Fruit fly (Drosophila melanogaster): ENCODE results near the gene stai.

The stai gene

DNA sequence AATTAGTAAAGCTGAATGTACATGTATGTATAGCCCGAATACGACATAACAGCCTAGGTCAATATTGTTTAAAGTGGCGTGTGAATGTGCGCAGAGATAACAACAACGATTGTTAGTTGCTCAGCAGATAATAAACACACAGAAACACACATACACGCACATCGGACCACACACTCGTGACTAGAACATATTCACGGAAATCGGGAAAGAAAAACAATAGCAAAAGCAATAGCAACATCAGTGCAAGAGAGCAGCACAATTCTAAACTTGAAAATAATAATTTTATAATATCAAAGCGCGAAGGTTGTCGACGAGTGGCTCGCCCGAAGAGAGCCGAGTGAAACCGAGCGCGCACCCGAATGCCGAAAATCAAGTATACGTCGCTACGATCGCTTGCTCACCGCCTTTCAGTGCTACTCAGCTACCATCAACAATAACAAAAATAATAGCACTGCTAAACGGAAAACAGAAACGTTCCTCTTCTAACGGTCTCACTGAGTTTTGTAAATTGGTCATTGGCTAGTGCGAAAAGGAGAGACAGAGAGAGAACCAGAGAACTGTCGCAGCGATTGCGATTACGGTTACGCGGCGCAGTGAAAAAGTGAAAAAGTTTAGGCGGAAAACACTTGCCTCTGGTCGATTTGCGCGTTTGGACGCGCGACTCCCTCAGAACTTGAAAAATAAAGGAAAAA is 17.1 kb upstream of the stai start (continued):
- no peak for TF ChIP-seq CG8290 (GFP tag; optimal IDR thresholded peaks at IDR 0.05)
- TF ChIP-seq CG8290 (tag; optimal IDR thresholded peaks at IDR 0.05), result peak; percentile 5 to 61
- TF ChIP-seq Fer3 (tag; optimal IDR thresholded peaks at IDR 0.05), result peak; percentile 45
- TF ChIP-seq slbo (GFP tag; IDR thresholded peaks at IDR 0.05), result no peak
- TF ChIP-seq CG18619 (GFP tag; optimal IDR thresholded peaks at IDR 0.05), result peak; percentile 26
- TF ChIP-seq ken (GFP tag; IDR thresholded peaks at IDR 0.05), result no peak
- peak; percentile 1 for TF ChIP-seq Sox102F (GFP tag; optimal IDR thresholded peaks at IDR 0.05)
- no peak for TF ChIP-seq stc (GFP tag; IDR thresholded peaks at IDR 0.05)
- TF ChIP-seq lola (GFP tag; optimal IDR thresholded peaks at IDR 0.05), result no peak
- 0 out of 2 replicates have a peak, but pooled peaks have one; percentile 51 for TF ChIP-seq CG7372 (GFP tag; IDR thresholded peaks at IDR 0.05)
- peak in 1 of 2 experiments; percentile 88 for TF ChIP-seq Eip74EF (GFP tag; optimal IDR thresholded peaks at IDR 0.05)
- TF ChIP-seq tna (GFP tag; IDR thresholded peaks at IDR 0.05; ENCODE audit: partially characterized antibody), result no peak
- peak; percentile 73 for TF ChIP-seq Hey (tag; optimal IDR thresholded peaks at IDR 0.05)
- TF ChIP-seq lbe (GFP tag; optimal IDR thresholded peaks at IDR 0.05), result peak; percentile 24
- TF ChIP-seq Rx (GFP tag; IDR thresholded peaks at IDR 0.05), result no peak
- TF ChIP-seq gsb-n (tag; optimal IDR thresholded peaks at IDR 0.05), result peak; percentile 1
- no peak for TF ChIP-seq CG5953 (GFP tag; IDR thresholded peaks at IDR 0.05)
- TF ChIP-seq Fer2 (tag; optimal IDR thresholded peaks at IDR 0.05), result peak; percentile 7
- TF ChIP-seq corto (GFP tag; optimal IDR thresholded peaks at IDR 0.05), result peak; percentile 58
- peak; percentile 59 for TF ChIP-seq grn (GFP tag; optimal IDR thresholded peaks at IDR 0.05)
- peak; percentile 31; the same call in 1 of the 3 replicates for TF ChIP-seq ci (GFP tag; IDR thresholded peaks at IDR 0.05)
- peak; percentile 95 for TF ChIP-seq CG34376 (GFP tag; optimal IDR thresholded peaks at IDR 0.05)
- TF ChIP-seq CG6765 (GFP tag; optimal IDR thresholded peaks at IDR 0.05), result peak; percentile 5
- no peak for TF ChIP-seq CG6254 (GFP tag; optimal IDR thresholded peaks at IDR 0.05)
- TF ChIP-seq CG10209 (GFP tag; optimal IDR thresholded peaks at IDR 0.05), result peak; percentile 34
- TF ChIP-seq CG12219 (GFP tag; optimal IDR thresholded peaks at IDR 0.05), result peak; percentile 9
- no peak for TF ChIP-seq HLH54F (GFP tag; optimal IDR thresholded peaks at IDR 0.05)
- TF ChIP-seq CG2120 (GFP tag; optimal IDR thresholded peaks at IDR 0.05), result peak; percentile 4
- peak; percentile 41 for TF ChIP-seq HmgZ (tag; optimal IDR thresholded peaks at IDR 0.05)
- TF ChIP-seq Oaz (GFP tag; IDR thresholded peaks at IDR 0.05), result no peak
- TF ChIP-seq CHES-1-like (GFP tag; optimal IDR thresholded peaks at IDR 0.05), result peak; percentile 0
- TF ChIP-seq psq (GFP tag; optimal IDR thresholded peaks at IDR 0.05), result no peak
- peak in 1 of 2 experiments; percentile 70 for TF ChIP-seq Pdp1 (GFP tag; optimal IDR thresholded peaks at IDR 0.05)
- TF ChIP-seq CG3407 (GFP tag; optimal IDR thresholded peaks at IDR 0.05), result no peak
- no peak for TF ChIP-seq CG12299 (tag; optimal IDR thresholded peaks at IDR 0.05)
- no peak for TF ChIP-seq CG14965 (GFP tag; optimal IDR thresholded peaks at IDR 0.05; ENCODE audit: borderline replicate concordance)
- no peak for TF ChIP-seq CG4282 (GFP tag; optimal IDR thresholded peaks at IDR 0.05)
- TF ChIP-seq CG12769 (tag; optimal IDR thresholded peaks at IDR 0.05), result peak; percentile 70
- no peak for TF ChIP-seq gcm2 (GFP tag; optimal IDR thresholded peaks at IDR 0.05)
- TF ChIP-seq bsh (GFP tag; optimal IDR thresholded peaks at IDR 0.05), result no peak
- TF ChIP-seq MTF-1 (GFP tag; optimal IDR thresholded peaks at IDR 0.05; ENCODE audit: borderline replicate concordance), result no peak
- TF ChIP-seq Hsf (GFP tag; optimal IDR thresholded peaks at IDR 0.05), result no peak
- TF ChIP-seq ase (GFP tag; IDR thresholded peaks at IDR 0.05), result no peak
- TF ChIP-seq chm (GFP tag; IDR thresholded peaks at IDR 0.05), result no peak
- TF ChIP-seq sisA (GFP tag; IDR thresholded peaks at IDR 0.05), result no peak
- no peak for TF ChIP-seq CG8281 (tag; optimal IDR thresholded peaks at IDR 0.05)
- no peak for TF ChIP-seq aop (GFP tag; IDR thresholded peaks at IDR 0.05)
- TF ChIP-seq CG1233 (GFP tag; optimal IDR thresholded peaks at IDR 0.05), result peak; percentile 2
- TF ChIP-seq CG11456 (GFP tag; IDR thresholded peaks at IDR 0.05), result no peak

Data from whole organism, embryonic.